Fruit fly (Drosophila melanogaster) whole organism, embryonic: ENCODE data around the gene pnr.
A peak's percentile ranks its signal among the peaks of the same experiment; 100 is the strongest.

Source experiments
- Ada2b ChIP-seq: fragments of 200-800 bp; sonication (Bioruptor generic); IDR thresholded peaks from 2 replicates; pipeline ENCODE4 v1.3.6; 2022; ENCODE audit warnings: missing biosample characterization, missing genetic modification characterization
- Adf1 ChIP-seq: fragments of 200-800 bp; sonication (Bioruptor generic); IDR thresholded peaks from 2 replicates; pipeline ENCODE4 v1.3.6; 2022; ENCODE audit warnings: missing biosample characterization, missing genetic modification characterization
- Antp ChIP-seq: fragments of 200-800 bp; sonication (Bioruptor generic); optimal IDR thresholded peaks from 3 replicates; lab custom pipeline; 2016; ENCODE audit warnings: missing biosample characterization, missing genetic modification characterization
- BtbVII ChIP-seq: fragments of 200-800 bp; sonication (Bioruptor generic); optimal IDR thresholded peaks from 3 replicates; lab custom pipeline; 2017; ENCODE audit warnings: missing biosample characterization, mild to moderate bottlenecking, missing genetic modification characterization
- CG10321 ChIP-seq: fragments of 200-800 bp; sonication (Bioruptor generic); IDR thresholded peaks from 2 replicates; pipeline ENCODE4 v1.3.6; 2022; ENCODE audit warnings: missing biosample characterization, missing genetic modification characterization
- CG10654 ChIP-seq: fragments of 200-800 bp; sonication (Bioruptor generic); optimal IDR thresholded peaks from 2 replicates; lab custom pipeline; 2016; ENCODE audit warnings: missing biosample characterization, missing genetic modification characterization
- CG12236 ChIP-seq: fragments of 200-800 bp; sonication (Bioruptor generic); optimal IDR thresholded peaks from 2 replicates; lab custom pipeline; 2016; ENCODE audit warnings: missing biosample characterization, missing genetic modification characterization
- CG12391 ChIP-seq: fragments of 200-800 bp; sonication (Bioruptor generic); optimal IDR thresholded peaks from 3 replicates; lab custom pipeline; 2018; ENCODE audit warnings: missing biosample characterization, mild to moderate bottlenecking, missing genetic modification characterization, moderate library complexity
- CG12744 ChIP-seq: fragments of 200-800 bp; sonication (Bioruptor generic); optimal IDR thresholded peaks from 2 replicates; lab custom pipeline; 2016; ENCODE audit warnings: missing biosample characterization, missing genetic modification characterization
- CG13775 ChIP-seq: fragments of 200-800 bp; sonication (Bioruptor generic); optimal IDR thresholded peaks from 3 replicates; lab custom pipeline; 2017; ENCODE audit warnings: missing biosample characterization, mild to moderate bottlenecking, missing genetic modification characterization
- CG15269 ChIP-seq: fragments of 200-800 bp; sonication (Bioruptor generic); optimal IDR thresholded peaks from 2 replicates; lab custom pipeline; 2018; ENCODE audit warnings: missing biosample characterization, mild to moderate bottlenecking, missing genetic modification characterization, moderate library complexity
- CG15479 ChIP-seq: fragments of 200-800 bp; sonication (Bioruptor generic); optimal IDR thresholded peaks from 3 replicates; lab custom pipeline; 2019; ENCODE audit warnings: missing biosample characterization, mild to moderate bottlenecking, missing genetic modification characterization, moderate library complexity
- CG16813 ChIP-seq: fragments of 200-800 bp; sonication (Bioruptor generic); IDR thresholded peaks from 3 replicates; pipeline ENCODE4 v1.3.6; 2022; ENCODE audit warnings: missing biosample characterization, missing genetic modification characterization; ENCODE audit not compliant: partially characterized antibody
- CG17802 ChIP-seq: fragments of 200-800 bp; sonication (Bioruptor generic); optimal IDR thresholded peaks from 2 replicates; lab custom pipeline; 2018; ENCODE audit warnings: missing biosample characterization, mild to moderate bottlenecking, missing genetic modification characterization, moderate library complexity
- CG1832 ChIP-seq: fragments of 200-800 bp; sonication (Bioruptor generic); optimal IDR thresholded peaks from 2 replicates; lab custom pipeline; 2017; ENCODE audit warnings: missing biosample characterization, mild to moderate bottlenecking, missing genetic modification characterization, inconsistent platforms
- CG2120 ChIP-seq: fragments of 200-800 bp; sonication (Bioruptor generic); optimal IDR thresholded peaks from 3 replicates; lab custom pipeline; 2016; ENCODE audit warnings: missing biosample characterization, missing genetic modification characterization
- CG33557 ChIP-seq: fragments of 200-800 bp; sonication (Bioruptor generic); optimal IDR thresholded peaks from 2 replicates; lab custom pipeline; 2019; ENCODE audit warnings: missing biosample characterization, mild to moderate bottlenecking, missing genetic modification characterization, moderate library complexity
- CG4617 ChIP-seq: fragments of 200-800 bp; sonication (Bioruptor generic); optimal IDR thresholded peaks from 3 replicates; lab custom pipeline; 2016; ENCODE audit warnings: missing biosample characterization, missing genetic modification characterization, borderline replicate concordance
- CG4707 ChIP-seq: fragments of 200-800 bp; sonication (Bioruptor generic); optimal IDR thresholded peaks from 2 replicates; lab custom pipeline; 2018; ENCODE audit warnings: missing biosample characterization, mild to moderate bottlenecking, missing genetic modification characterization, moderate library complexity
- CG4820 ChIP-seq: fragments of 200-800 bp; sonication (Bioruptor generic); optimal IDR thresholded peaks from 3 replicates; lab custom pipeline; 2016; ENCODE audit warnings: missing biosample characterization, missing genetic modification characterization
- CG5180 ChIP-seq: fragments of 200-800 bp; sonication (Bioruptor generic); optimal IDR thresholded peaks from 3 replicates; lab custom pipeline; 2017; ENCODE audit warnings: missing biosample characterization, missing genetic modification characterization, mild to moderate bottlenecking, moderate library complexity, missing genetic modification reagents
- CG7745 ChIP-seq: fragments of 200-800 bp; sonication (Bioruptor generic); optimal IDR thresholded peaks from 2 replicates; lab custom pipeline; 2018; ENCODE audit warnings: missing biosample characterization, mild to moderate bottlenecking, missing genetic modification characterization, moderate library complexity
- CG8765 ChIP-seq: fragments of 200-800 bp; sonication (Bioruptor generic); IDR thresholded peaks from 2 replicates; pipeline ENCODE4 v1.3.6; 2022; ENCODE audit warnings: missing biosample characterization, missing genetic modification characterization
- CG9876 ChIP-seq: fragments of 200-800 bp; sonication (Bioruptor generic); optimal IDR thresholded peaks from 2 replicates; lab custom pipeline; 2016; ENCODE audit warnings: missing biosample characterization, missing genetic modification characterization
- CG9932 ChIP-seq: fragments of 200-800 bp; sonication (Bioruptor generic); IDR thresholded peaks from 2 replicates; pipeline ENCODE4 v1.3.6; 2022; ENCODE audit warnings: missing biosample characterization, missing genetic modification characterization
- CTCF ChIP-seq: fragments of 200-800 bp; sonication (Bioruptor generic); optimal IDR thresholded peaks from 2 replicates; lab custom pipeline; 2017; ENCODE audit warnings: missing biosample characterization, mild to moderate bottlenecking, missing genetic modification characterization, moderate library complexity
- Dll ChIP-seq: fragments of 200-800 bp; sonication (Bioruptor generic); IDR thresholded peaks from 4 replicates; pipeline ENCODE4 v1.3.6; 2022; ENCODE audit warnings: missing biosample characterization, missing genetic modification characterization; ENCODE audit not compliant: partially characterized antibody
- Drgx ChIP-seq: fragments of 200-800 bp; sonication (Bioruptor generic); IDR thresholded peaks from 2 replicates; pipeline ENCODE4 v1.3.6; 2022; ENCODE audit warnings: missing biosample characterization, missing genetic modification characterization
- Hey ChIP-seq: fragments of 200-800 bp; sonication (Bioruptor generic); optimal IDR thresholded peaks from 3 replicates; lab custom pipeline; 2018; ENCODE audit warnings: missing biosample characterization, mild to moderate bottlenecking, missing genetic modification characterization
- Hr78 ChIP-seq, 2 experiments: fragments of 200-800 bp in 1 of 2; fragments of >200 bp in 1 of 2; sonication (Bioruptor generic) in 1 of 2; optimal IDR thresholded peaks; 2 replicates each; lab custom pipeline; 2017 to 2019; ENCODE audit warnings: missing biosample characterization in 2 of 2, missing genetic modification characterization in 2 of 2, mild to moderate bottlenecking in 1 of 2, moderate library complexity in 1 of 2
- Rx ChIP-seq: fragments of 200-800 bp; sonication (Bioruptor generic); IDR thresholded peaks from 2 replicates; pipeline ENCODE4 v1.3.6; 2022; ENCODE audit warnings: missing biosample characterization, missing genetic modification characterization
- TFAM ChIP-seq: fragments of 200-800 bp; sonication (Bioruptor generic); optimal IDR thresholded peaks from 2 replicates; lab custom pipeline; 2017; ENCODE audit warnings: missing biosample characterization, missing genetic modification characterization, inconsistent platforms
- Usf ChIP-seq: fragments of 200-800 bp; sonication (Bioruptor generic); optimal IDR thresholded peaks from 2 replicates; lab custom pipeline; 2017; ENCODE audit warnings: missing genotype, missing biosample characterization, missing genetic modification characterization
- ara ChIP-seq: fragments of 200-800 bp; sonication (Bioruptor generic); IDR thresholded peaks from 2 replicates; pipeline ENCODE4 v1.3.6; 2022; ENCODE audit warnings: missing biosample characterization, missing genetic modification characterization
- bcd ChIP-seq: fragments of 200-800 bp; sonication (Bioruptor generic); optimal IDR thresholded peaks from 2 replicates; lab custom pipeline; 2017; ENCODE audit warnings: missing biosample characterization, mild to moderate bottlenecking, missing genetic modification characterization
- bigmax ChIP-seq: fragments of 200-800 bp; sonication (Bioruptor generic); optimal IDR thresholded peaks from 2 replicates; lab custom pipeline; 2018; ENCODE audit warnings: missing biosample characterization, mild to moderate bottlenecking, missing genetic modification characterization
- da ChIP-seq: fragments of 200-800 bp; sonication (Bioruptor generic); optimal IDR thresholded peaks from 2 replicates; lab custom pipeline; 2016; ENCODE audit warnings: missing biosample characterization, missing genetic modification characterization
- ftz-f1 ChIP-seq: fragments of 200-800 bp; sonication (Bioruptor generic); optimal IDR thresholded peaks from 2 replicates; lab custom pipeline; 2016; ENCODE audit warnings: missing biosample characterization, missing genetic modification characterization
- lbe ChIP-seq: fragments of 200-800 bp; sonication (Bioruptor generic); optimal IDR thresholded peaks from 2 replicates; lab custom pipeline; 2016; ENCODE audit warnings: missing biosample characterization, mild to moderate bottlenecking, missing genetic modification characterization
- pan ChIP-seq, 4 experiments: fragments of >200 bp in 3 of 4; fragments of 200-800 bp in 1 of 4; sonication (Bioruptor generic) in 1 of 4; optimal IDR thresholded peaks in 3 of 4; IDR thresholded peaks in 1 of 4; 2 replicates each; pipeline versions ENCODE4 v1.3.6 to Lab custom; 2017 to 2022; ENCODE audit warnings: missing biosample characterization in 2 of 4, missing genetic modification characterization in 2 of 4, mixed read lengths in 1 of 4
- pho ChIP-seq: fragments of 200-800 bp; sonication (Bioruptor generic); optimal IDR thresholded peaks from 2 replicates; lab custom pipeline; 2016; ENCODE audit warnings: missing biosample characterization, missing genetic modification characterization
- psq ChIP-seq: fragments of 200-800 bp; sonication (Bioruptor generic); optimal IDR thresholded peaks from 2 replicates; lab custom pipeline; 2017; ENCODE audit warnings: missing biosample characterization, missing genetic modification characterization
- pzg ChIP-seq: fragments of 200-800 bp; sonication (Bioruptor generic); optimal IDR thresholded peaks from 3 replicates; lab custom pipeline; 2018; ENCODE audit warnings: missing biosample characterization, mild to moderate bottlenecking, missing genetic modification characterization, moderate library complexity
- repo ChIP-seq: fragments of 200-800 bp; sonication (Bioruptor generic); optimal IDR thresholded peaks from 2 replicates; lab custom pipeline; 2016; ENCODE audit warnings: missing biosample characterization, missing genetic modification characterization
- ro ChIP-seq: fragments of 200-800 bp; sonication (Bioruptor generic); IDR thresholded peaks from 2 replicates; pipeline ENCODE4 v1.3.6; 2022; ENCODE audit warnings: missing biosample characterization, missing genetic modification characterization
- tin ChIP-seq: fragments of 200-800 bp; sonication (Bioruptor generic); optimal IDR thresholded peaks from 3 replicates; lab custom pipeline; 2016; ENCODE audit warnings: missing biosample characterization, missing genetic modification characterization
- tna ChIP-seq: fragments of 200-800 bp; sonication (Bioruptor generic); IDR thresholded peaks from 2 replicates; pipeline ENCODE4 v1.3.6; 2022; ENCODE audit warnings: missing biosample characterization, missing genetic modification characterization; ENCODE audit not compliant: partially characterized antibody
- vvl ChIP-seq: fragments of 200-800 bp; sonication (Bioruptor generic); IDR thresholded peaks from 2 replicates; pipeline ENCODE4 v1.3.6; 2022; ENCODE audit warnings: missing biosample characterization, missing genetic modification characterization
- zen2 ChIP-seq: fragments of 200-800 bp; sonication (Bioruptor generic); IDR thresholded peaks from 3 replicates; pipeline ENCODE4 v1.3.6; 2022; ENCODE audit warnings: missing biosample characterization, missing genetic modification characterization; ENCODE audit not compliant: partially characterized antibody

Gene pnr

DNA sequence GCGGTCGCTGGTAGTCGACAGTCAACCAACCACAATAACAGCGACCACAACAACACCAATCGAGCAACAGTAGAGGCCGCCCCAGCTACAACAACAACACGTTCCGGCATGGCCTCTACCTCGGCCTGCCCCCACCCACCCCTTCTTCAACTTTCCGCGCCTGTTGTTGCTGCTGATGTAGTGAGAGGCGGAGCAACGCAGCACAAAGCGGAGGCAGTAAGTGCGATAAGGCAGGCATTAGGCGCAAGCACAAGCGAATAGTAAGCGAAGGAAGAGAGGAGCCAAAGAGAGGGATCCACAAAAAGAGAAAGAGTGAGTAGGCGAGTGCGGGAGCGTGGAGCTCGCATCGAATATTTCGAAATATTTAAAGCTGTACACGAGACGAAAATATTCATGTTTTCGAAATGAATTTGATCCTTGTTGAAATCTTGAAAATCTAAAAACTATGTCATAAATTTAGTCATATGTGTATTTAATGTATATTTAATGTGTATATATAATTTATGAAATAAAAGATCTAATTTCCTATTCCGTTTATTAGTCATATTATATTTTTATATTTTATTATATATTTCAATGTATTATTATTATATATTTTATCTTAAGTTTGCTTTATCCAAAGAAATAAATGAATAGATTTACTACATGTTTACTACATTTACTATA lies 32.6 kb upstream of the pnr start (continued):
- TF ChIP-seq CG12236 (no peak), pho (GFP tag; lab: Kevin White, UChicago) (no peak), CG13775 (GFP tag; lab: Kevin White, UChicago) (no peak), CG10321 (GFP tag; lab: Robert Waterston, UW) (peak; percentile 85), Ada2b (peak; percentile 19; the same call in 1 of the 2 replicates), CG4707 (GFP tag; lab: Kevin White, UChicago) (no peak), vvl (GFP tag; lab: Robert Waterston, UW) (peak; percentile 75), CG17802 (tag; lab: Kevin White, UChicago) (no peak), bcd (GFP tag; lab: Kevin White, UChicago) (no peak), CG5180 (GFP tag; lab: Kevin White, UChicago) (no peak), CG9876 (no peak), lbe (peak; percentile 23), CG4617 (no peak), Rx (GFP tag; lab: Robert Waterston, UW) (no peak), CG7745 (no peak), ara (GFP tag; lab: Robert Waterston, UW) (no peak), bigmax (GFP tag; lab: Kevin White, UChicago) (no peak), tna (GFP tag; lab: Robert Waterston, UW) (no peak; the same call in 1 of the 2 replicates), Dll (GFP tag; lab: Robert Waterston, UW) (no peak), Drgx (GFP tag; lab: Robert Waterston, UW) (peak; percentile 48; the same call in 1 of the 2 replicates), CG12391 (tag; lab: Kevin White, UChicago) (peak; percentile 32), ro (GFP tag; lab: Robert Waterston, UW) (no peak), psq (GFP tag; lab: Kevin White, UChicago) (peak; percentile 1), CG15269 (no peak), ftz-f1 (GFP tag; lab: Kevin White, UChicago) (peak; percentile 93), CG9932 (no peak), CG8765 (GFP tag; lab: Robert Waterston, UW) (peak; percentile 56; the same call in 1 of the 2 replicates), Usf (GFP tag; lab: Kevin White, UChicago) (no peak), pzg (GFP tag; lab: Kevin White, UChicago) (no peak), CG10654 (GFP tag; lab: Kevin White, UChicago) (no peak), CG2120 (GFP tag; lab: Kevin White, UChicago) (no peak), repo (no peak), Hr78 (GFP tag; optimal IDR thresholded peaks at IDR 0.05; lab: Kevin White, UChicago) (peak in 1 of 2 experiments; percentile 56), Antp (GFP tag; lab: Kevin White, UChicago) (no peak), CG16813 (GFP tag; lab: Robert Waterston, UW) (no peak), CG12744 (GFP tag; lab: Kevin White, UChicago) (no peak), zen2 (peak; percentile 69; the same call in 2 of the 3 replicates), tin (GFP tag; lab: Kevin White, UChicago) (no peak), TFAM (no peak), CG1832 (GFP tag; lab: Kevin White, UChicago) (peak; percentile 87), CG15479 (GFP tag; lab: Kevin White, UChicago) (peak; percentile 49), CG4820 (GFP tag; lab: Kevin White, UChicago) (no peak), Hey (no peak), CG33557 (no peak), CTCF (no peak), da (GFP tag; lab: Kevin White, UChicago) (no peak), pan (optimal IDR thresholded peaks at IDR 0.05; lab: Kevin White, UChicago) (no peak), pan (GFP tag; optimal IDR thresholded peaks at IDR 0.05 in 1 of 2, IDR thresholded peaks at IDR 0.05 in 1 of 2) (peak in 1 of 2 experiments; percentile 23), Adf1 (peak; percentile 80), BtbVII (GFP tag; lab: Kevin White, UChicago) (no peak)
